Fruit fly (Drosophila melanogaster) whole organism, embryonic: ENCODE data around the gene Ns1.

Source experiments
- CG10366 ChIP-seq: fragments of 200-800 bp; sonication (Bioruptor generic); IDR thresholded peaks from 2 replicates; pipeline ENCODE4 v1.3.6; 2022; ENCODE audit warnings: missing biosample characterization, missing genetic modification characterization
- CG13775 ChIP-seq: fragments of 200-800 bp; sonication (Bioruptor generic); optimal IDR thresholded peaks from 3 replicates; lab custom pipeline; 2017; ENCODE audit warnings: missing biosample characterization, mild to moderate bottlenecking, missing genetic modification characterization
- CG1603 ChIP-seq: fragments of 200-800 bp; sonication (Bioruptor generic); optimal IDR thresholded peaks from 2 replicates; lab custom pipeline; 2019; ENCODE audit warnings: missing biosample characterization, mild to moderate bottlenecking, missing genetic modification characterization, moderate library complexity
- CG18764 ChIP-seq: fragments of 200-800 bp; sonication (Bioruptor generic); optimal IDR thresholded peaks from 3 replicates; lab custom pipeline; 2016; ENCODE audit warnings: missing biosample characterization, missing genetic modification characterization
- CG8478 ChIP-seq: fragments of >200 bp; optimal IDR thresholded peaks from 2 replicates; lab custom pipeline; 2018
- CG9215 ChIP-seq: fragments of 200-800 bp; sonication (Bioruptor generic); IDR thresholded peaks from 2 replicates; pipeline ENCODE4 v1.3.6; 2022; ENCODE audit warnings: missing biosample characterization, missing genetic modification characterization
- CkIIα-i1 ChIP-seq: fragments of 200-800 bp; sonication (Bioruptor generic); IDR thresholded peaks from 2 replicates; pipeline ENCODE4 v1.3.6; 2022; ENCODE audit warnings: missing biosample characterization, missing genetic modification characterization
- MESR4 ChIP-seq: fragments of 200-800 bp; sonication (Bioruptor generic); optimal IDR thresholded peaks from 2 replicates; lab custom pipeline; 2018; ENCODE audit warnings: missing biosample characterization, mild to moderate bottlenecking, missing genetic modification characterization, moderate library complexity
- Oli ChIP-seq: fragments of 200-800 bp; sonication (Bioruptor generic); optimal IDR thresholded peaks from 2 replicates; lab custom pipeline; 2018; ENCODE audit warnings: missing biosample characterization, mild to moderate bottlenecking, missing genetic modification characterization, moderate library complexity
- Poxn ChIP-seq: fragments of 200-800 bp; sonication (Bioruptor generic); IDR thresholded peaks from 2 replicates; pipeline ENCODE4 v1.3.6; 2022; ENCODE audit warnings: missing biosample characterization, missing genetic modification characterization
- ash1 ChIP-seq: fragments of 200-800 bp; sonication (Bioruptor generic); optimal IDR thresholded peaks from 2 replicates; lab custom pipeline; 2018; ENCODE audit warnings: missing biosample characterization, mild to moderate bottlenecking, missing genetic modification characterization
- br ChIP-seq: fragments of >200 bp; optimal IDR thresholded peaks from 2 replicates; lab custom pipeline; 2017
- klu ChIP-seq: fragments of 200-800 bp; sonication (Bioruptor generic); IDR thresholded peaks from 2 replicates; pipeline ENCODE4 v1.3.6; 2022; ENCODE audit warnings: missing biosample characterization, missing genetic modification characterization
- trem ChIP-seq: fragments of 200-800 bp; optimal IDR thresholded peaks from 3 replicates; lab custom pipeline; 2019; ENCODE audit warnings: missing biosample characterization, mild to moderate bottlenecking, missing genetic modification characterization, moderate library complexity

DNA sequence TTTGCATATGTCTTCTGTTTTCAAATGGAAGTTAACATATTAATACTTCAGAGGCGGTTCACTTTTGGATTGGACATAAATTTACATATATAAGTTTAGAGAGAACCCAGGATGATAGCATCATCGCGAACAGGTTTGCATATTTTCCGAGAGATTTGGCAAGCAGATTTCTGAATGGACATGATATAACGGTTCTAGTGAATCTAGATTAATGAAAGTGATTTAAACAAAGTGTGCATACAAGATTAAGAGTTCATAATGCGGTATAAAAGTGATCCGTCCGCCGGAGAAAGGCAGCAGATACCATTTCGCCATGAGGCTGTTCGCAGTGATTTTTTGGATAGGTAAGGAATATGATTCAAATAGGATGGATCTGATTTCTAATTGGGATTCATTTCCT, 44.1 kb downstream of the Ns1 start, which contains the start of gene CG5225:
- TF ChIP-seq CG9215 (GFP tag; lab: Robert Waterston, UW) (no peak), ash1 (GFP tag; lab: Kevin White, UChicago) (no peak), Oli (tag; lab: Kevin White, UChicago) (no peak), CG13775 (GFP tag; lab: Kevin White, UChicago) (no peak), CG18764 (GFP tag; lab: Kevin White, UChicago) (no peak), CG10366 (GFP tag; lab: Robert Waterston, UW) (no peak), br (lab: Kevin White, UChicago) (no peak), MESR4 (GFP tag; lab: Kevin White, UChicago) (no peak), klu (GFP tag; lab: Robert Waterston, UW) (no peak), trem (tag; lab: Kevin White, UChicago) (no peak), CG1603 (tag; lab: Kevin White, UChicago) (no peak), CG8478 (no peak), Poxn (GFP tag; lab: Robert Waterston, UW) (no peak), CkIIα-i1 (no peak)
